Worm (Caenorhabditis elegans): Measurements from ENCODE around the gene rig-6.
"Not testable (repeated sequence)": the region's sequence is repeated elsewhere in the genome, so short reads cannot be mapped to it uniquely, and the experiment has no call there.

rig-6 gene

ce11 chrII:4811986-4812385 lies at the start of gene rig-6:
Gene rig-6 (minus strand): TSS chrII:4812086.
- TF ChIP-seq elt-3 (tag; optimal IDR thresholded peaks at IDR 0.05): no peak
- no peak for TF ChIP-seq ceh-43 (GFP tag; optimal IDR thresholded peaks at IDR 0.05)
- TF ChIP-seq unc-39 (tag; optimal IDR thresholded peaks at IDR 0.05): no peak
- no peak for TF ChIP-seq tbx-8 (GFP tag; optimal IDR thresholded peaks at IDR 0.05)

ce11 chrII:4860260-4860659 lies 48.4 kb upstream of the rig-6 start, which contains the start of the genes nspd-5 and F11G11.4:
Gene nspd-5 (minus strand): TSS chrII:4860360.
Gene F11G11.4 (plus strand): TSS chrII:4860594.
- not testable (repeated sequence) for TF ChIP-seq sem-2 (GFP tag; optimal IDR thresholded peaks at IDR 0.05); pha-4 (tag; optimal IDR thresholded peaks at IDR 0.05); nhr-12 (tag; optimal IDR thresholded peaks at IDR 0.05)

ce11 chrII:4858906-4859411 lies 47.1 kb upstream of the rig-6 start:
- no peak for TF ChIP-seq cnd-1 (tag; optimal IDR thresholded peaks at IDR 0.05)
- no peak for TF ChIP-seq ztf-11 (tag; optimal IDR thresholded peaks at IDR 0.05)
- no peak for TF ChIP-seq nhr-2 (tag; optimal IDR thresholded peaks at IDR 0.05)
- no peak for TF ChIP-seq sem-2 (GFP tag; optimal IDR thresholded peaks at IDR 0.05)

- no peak for TF ChIP-seq snpc-4 (tag; optimal IDR thresholded peaks at IDR 0.05)
- no peak for TF ChIP-seq zip-8 (tag; optimal IDR thresholded peaks at IDR 0.05)
- TF ChIP-seq ceh-39 (tag; optimal IDR thresholded peaks at IDR 0.05): no peak
- no peak for TF ChIP-seq mep-1 (tag; optimal IDR thresholded peaks at IDR 0.05)
- TF ChIP-seq nhr-237 (tag; optimal IDR thresholded peaks at IDR 0.05): no peak
- no peak for TF ChIP-seq ceh-83 (GFP tag; optimal IDR thresholded peaks at IDR 0.05)
- no peak for TF ChIP-seq nhr-28 (tag; optimal IDR thresholded peaks at IDR 0.05)
- no peak for TF ChIP-seq lin-32 (GFP tag; optimal IDR thresholded peaks at IDR 0.05)
- TF ChIP-seq flh-1 (GFP tag; optimal IDR thresholded peaks at IDR 0.05): no peak
- no peak for TF ChIP-seq hlh-1 (tag; optimal IDR thresholded peaks at IDR 0.05)
- no peak for TF ChIP-seq lsy-2 (tag; optimal IDR thresholded peaks at IDR 0.05)
- no peak for TF ChIP-seq drap-1 (GFP tag; optimal IDR thresholded peaks at IDR 0.05)
- no peak for TF ChIP-seq blmp-1 (tag; optimal IDR thresholded peaks at IDR 0.05)
- TF ChIP-seq unc-39 (tag; optimal IDR thresholded peaks at IDR 0.05): no peak
- TF ChIP-seq tbx-8 (GFP tag; optimal IDR thresholded peaks at IDR 0.05): no peak
- no peak for TF ChIP-seq pha-4 (tag; optimal IDR thresholded peaks at IDR 0.05)
- TF ChIP-seq M03D4.4 (tag; optimal IDR thresholded peaks at IDR 0.05): no peak
Measured at ce11 chrII:4857873-4858364, 46.0 kb upstream of the rig-6 start, which contains the start of gene F11G11.5. Gene F11G11.5 (plus strand): TSS chrII:4857923.

ce11 chrII:4857086-4857485 lies 45.2 kb upstream of the rig-6 start:
- TF ChIP-seq mab-5 (tag; optimal IDR thresholded peaks at IDR 0.05): no peak
- no peak for TF ChIP-seq pha-4 (tag; optimal IDR thresholded peaks at IDR 0.05)
- no peak for TF ChIP-seq hlh-1 (tag; optimal IDR thresholded peaks at IDR 0.05)
- no peak for TF ChIP-seq mls-2 (tag; optimal IDR thresholded peaks at IDR 0.05)
- no peak for TF ChIP-seq nhr-76 (tag; optimal IDR thresholded peaks at IDR 0.05)
- TF ChIP-seq nhr-12 (tag; optimal IDR thresholded peaks at IDR 0.05): no peak
- TF ChIP-seq elt-1 (tag; optimal IDR thresholded peaks at IDR 0.05; ENCODE audit: borderline replicate concordance, insufficient read depth): no peak

- peak; percentile 65 for TF ChIP-seq elt-1 (tag; optimal IDR thresholded peaks at IDR 0.05; ENCODE audit: borderline replicate concordance, insufficient read depth)
- no peak for TF ChIP-seq lin-32 (GFP tag; optimal IDR thresholded peaks at IDR 0.05)
- no peak for TF ChIP-seq unc-39 (tag; optimal IDR thresholded peaks at IDR 0.05)
Measured at ce11 chrII:4856113-4856512, 44.2 kb upstream of the rig-6 start.

ce11 chrII:4855489-4855888 lies 43.6 kb upstream of the rig-6 start:
- TF ChIP-seq nhr-12 (tag; optimal IDR thresholded peaks at IDR 0.05) (no peak), sem-2 (GFP tag; optimal IDR thresholded peaks at IDR 0.05) (no peak), unc-120 (tag; optimal IDR thresholded peaks at IDR 0.05; ENCODE audit: poor library complexity, severe bottlenecking) (peak; percentile 5)
